Fruit fly (Drosophila melanogaster) whole organism, prepupa: ENCODE results near the gene Task6.

Experiments used
- Blimp-1 ChIP-seq: fragments of 200-800 bp; sonication (Bioruptor generic); optimal IDR thresholded peaks from 3 replicates; lab custom pipeline; 2017; ENCODE audit warnings: missing biosample characterization, missing genetic modification characterization, mild to moderate bottlenecking, moderate library complexity, missing genetic modification reagents
- CG10631 ChIP-seq: fragments of 200-800 bp; sonication (Bioruptor generic); optimal IDR thresholded peaks from 2 replicates; lab custom pipeline; 2016; ENCODE audit warnings: missing biosample characterization, missing genetic modification characterization
- CG10669 ChIP-seq: fragments of 200-800 bp; sonication (Bioruptor generic); optimal IDR thresholded peaks from 3 replicates; lab custom pipeline; 2018; ENCODE audit warnings: missing biosample characterization, mild to moderate bottlenecking, missing genetic modification characterization, moderate library complexity
- CG11294 ChIP-seq: fragments of 200-800 bp; sonication (Bioruptor generic); IDR thresholded peaks from 2 replicates; pipeline ENCODE4 v1.3.6; 2022; ENCODE audit warnings: missing biosample characterization, missing genetic modification characterization
- CG11902 ChIP-seq: fragments of 200-800 bp; sonication (Bioruptor generic); optimal IDR thresholded peaks from 3 replicates; lab custom pipeline; 2016; ENCODE audit warnings: missing biosample characterization, missing genetic modification characterization
- CG1621 ChIP-seq: fragments of 200-800 bp; sonication (Bioruptor generic); optimal IDR thresholded peaks from 3 replicates; lab custom pipeline; 2018; ENCODE audit warnings: missing biosample characterization, mild to moderate bottlenecking, missing genetic modification characterization
- CG16779 ChIP-seq: fragments of 200-800 bp; sonication (Bioruptor generic); optimal IDR thresholded peaks from 3 replicates; lab custom pipeline; 2017; ENCODE audit warnings: missing biosample characterization, mild to moderate bottlenecking, missing genetic modification characterization
- CG3032 ChIP-seq: fragments of 200-800 bp; optimal IDR thresholded peaks from 2 replicates; lab custom pipeline; 2019; ENCODE audit warnings: missing biosample characterization, mild to moderate bottlenecking, missing genetic modification characterization, moderate library complexity
- CG31627 ChIP-seq: fragments of 200-800 bp; sonication (Bioruptor generic); optimal IDR thresholded peaks from 3 replicates; lab custom pipeline; 2016; ENCODE audit warnings: missing biosample characterization, missing genetic modification characterization
- CG32006 ChIP-seq: fragments of 200-800 bp; sonication (Bioruptor generic); optimal IDR thresholded peaks from 3 replicates; lab custom pipeline; 2017; ENCODE audit warnings: missing biosample characterization, mild to moderate bottlenecking, missing genetic modification characterization
- CG34406 ChIP-seq: fragments of 200-800 bp; sonication (Bioruptor generic); optimal IDR thresholded peaks from 3 replicates; lab custom pipeline; 2016; ENCODE audit warnings: missing biosample characterization, missing genetic modification characterization
- CG3919 ChIP-seq: fragments of 200-800 bp; sonication (Bioruptor generic); optimal IDR thresholded peaks from 3 replicates; lab custom pipeline; 2016; ENCODE audit warnings: missing biosample characterization, missing genetic modification characterization
- CG4318 ChIP-seq: fragments of 200-800 bp; sonication (Bioruptor generic); optimal IDR thresholded peaks from 3 replicates; lab custom pipeline; 2017; ENCODE audit warnings: missing biosample characterization, mild to moderate bottlenecking, missing genetic modification characterization
- CG6163 ChIP-seq: fragments of 200-800 bp; sonication (Bioruptor generic); IDR thresholded peaks from 3 replicates; pipeline ENCODE4 v1.3.6; 2022; ENCODE audit warnings: missing biosample characterization, missing genetic modification characterization
- CG6792 ChIP-seq: fragments of 200-800 bp; sonication (Bioruptor generic); optimal IDR thresholded peaks from 3 replicates; lab custom pipeline; 2016; ENCODE audit warnings: missing biosample characterization, missing genetic modification characterization
- CG6808 ChIP-seq: fragments of 200-800 bp; sonication (Bioruptor generic); optimal IDR thresholded peaks from 3 replicates; lab custom pipeline; 2017; ENCODE audit warnings: missing biosample characterization, missing genetic modification characterization, mild to moderate bottlenecking, moderate library complexity, missing genetic modification reagents
- CG7368 ChIP-seq: fragments of 200-800 bp; sonication (Bioruptor generic); optimal IDR thresholded peaks from 3 replicates; lab custom pipeline; 2016; ENCODE audit warnings: missing biosample characterization, missing genetic modification characterization
- CG8119 ChIP-seq: fragments of 200-800 bp; sonication (Bioruptor generic); IDR thresholded peaks from 3 replicates; pipeline ENCODE4 v1.3.6; 2022; ENCODE audit warnings: missing biosample characterization, missing genetic modification characterization
- CG8319 ChIP-seq: fragments of 200-800 bp; sonication (Bioruptor generic); optimal IDR thresholded peaks from 3 replicates; lab custom pipeline; 2016; ENCODE audit warnings: missing biosample characterization, missing genetic modification characterization
- CG8632 ChIP-seq: fragments of 200-800 bp; sonication (Bioruptor generic); optimal IDR thresholded peaks from 3 replicates; lab custom pipeline; 2016; ENCODE audit warnings: missing biosample characterization, missing genetic modification characterization
- Eip75B ChIP-seq: fragments of 200-800 bp; sonication (Bioruptor generic); optimal IDR thresholded peaks from 3 replicates; lab custom pipeline; 2016; ENCODE audit warnings: missing biosample characterization, missing genetic modification characterization
- Eip78C ChIP-seq: fragments of 200-800 bp; sonication (Bioruptor generic); peaks from one replicate; lab custom pipeline; 2016; ENCODE audit warnings: missing biosample characterization, missing genetic modification characterization
- Eip93F ChIP-seq: fragments of 200-800 bp; sonication (Bioruptor generic); optimal IDR thresholded peaks from 2 replicates; lab custom pipeline; 2016; ENCODE audit warnings: missing biosample characterization, mild to moderate bottlenecking, missing genetic modification characterization
- Ets21C ChIP-seq: fragments of 200-800 bp; sonication (Bioruptor generic); optimal IDR thresholded peaks from 3 replicates; lab custom pipeline; 2016; ENCODE audit warnings: missing biosample characterization, missing genetic modification characterization
- Ets96B ChIP-seq: fragments of 200-800 bp; optimal IDR thresholded peaks from 2 replicates; lab custom pipeline; 2019; ENCODE audit warnings: missing biosample characterization, mild to moderate bottlenecking, missing genetic modification characterization, moderate library complexity
- Gug ChIP-seq: fragments of 200-800 bp; sonication (Bioruptor generic); IDR thresholded peaks from 2 replicates; pipeline ENCODE4 v1.3.6; 2022; ENCODE audit warnings: missing biosample characterization, missing genetic modification characterization
- Hr38 ChIP-seq: sonication (Bioruptor generic); optimal IDR thresholded peaks from 2 replicates; lab custom pipeline; 2016; ENCODE audit warnings: missing biosample characterization, missing genetic modification characterization
- Hr39 ChIP-seq: fragments of 200-800 bp; sonication (Bioruptor generic); optimal IDR thresholded peaks from 2 replicates; lab custom pipeline; 2016; ENCODE audit warnings: missing biosample characterization, missing genetic modification characterization
- Hr4 ChIP-seq: fragments of 200-800 bp; sonication (Bioruptor generic); optimal IDR thresholded peaks from 3 replicates; lab custom pipeline; 2016; ENCODE audit warnings: missing biosample characterization, missing genetic modification characterization
- Lpt ChIP-seq: fragments of 200-800 bp; sonication (Bioruptor generic); optimal IDR thresholded peaks from 3 replicates; lab custom pipeline; 2016; ENCODE audit warnings: missing biosample characterization, missing genetic modification characterization
- Met ChIP-seq: fragments of 200-800 bp; sonication (Bioruptor generic); optimal IDR thresholded peaks from 3 replicates; lab custom pipeline; 2016; ENCODE audit warnings: missing biosample characterization, missing genetic modification characterization
- OdsH ChIP-seq: fragments of 200-800 bp; sonication (Bioruptor generic); optimal IDR thresholded peaks from 3 replicates; lab custom pipeline; 2016; ENCODE audit warnings: missing biosample characterization, missing genetic modification characterization
- Smox ChIP-seq: fragments of 200-800 bp; sonication (Bioruptor generic); optimal IDR thresholded peaks from 3 replicates; lab custom pipeline; 2016; ENCODE audit warnings: missing biosample characterization, missing genetic modification characterization
- Sox102F ChIP-seq: fragments of 200-800 bp; sonication (Bioruptor generic); optimal IDR thresholded peaks from 2 replicates; lab custom pipeline; 2016; ENCODE audit warnings: missing biosample characterization, mild to moderate bottlenecking, missing genetic modification characterization
- Sox14 ChIP-seq: fragments of 200-800 bp; sonication (Bioruptor generic); optimal IDR thresholded peaks from 3 replicates; lab custom pipeline; 2016; ENCODE audit warnings: missing biosample characterization, missing genetic modification characterization
- Sox15 ChIP-seq: fragments of 200-800 bp; sonication (Bioruptor generic); optimal IDR thresholded peaks from 3 replicates; lab custom pipeline; 2016; ENCODE audit warnings: missing biosample characterization, missing genetic modification characterization
- achi ChIP-seq: fragments of 200-800 bp; sonication (Bioruptor generic); optimal IDR thresholded peaks from 3 replicates; lab custom pipeline; 2016; ENCODE audit warnings: missing biosample characterization, missing genetic modification characterization
- acj6 ChIP-seq: fragments of 200-800 bp; sonication (Bioruptor generic); optimal IDR thresholded peaks from 3 replicates; lab custom pipeline; 2016; ENCODE audit warnings: missing biosample characterization, missing genetic modification characterization
- cyc ChIP-seq: fragments of 200-800 bp; sonication (Bioruptor generic); optimal IDR thresholded peaks from 3 replicates; lab custom pipeline; 2016; ENCODE audit warnings: missing biosample characterization, missing genetic modification characterization
- dsx ChIP-seq: fragments of 200-800 bp; optimal IDR thresholded peaks from 3 replicates; lab custom pipeline; 2019; ENCODE audit warnings: missing biosample characterization, mild to moderate bottlenecking, missing genetic modification characterization, moderate library complexity; ENCODE audit not compliant: poor library complexity, severe bottlenecking
- eg ChIP-seq: fragments of 200-800 bp; sonication (Bioruptor generic); IDR thresholded peaks from 3 replicates; pipeline ENCODE4 v1.3.6; 2022; ENCODE audit warnings: missing biosample characterization, missing genetic modification characterization
- esn ChIP-seq: fragments of 200-800 bp; sonication (Bioruptor generic); optimal IDR thresholded peaks from 2 replicates; lab custom pipeline; 2016; ENCODE audit warnings: missing biosample characterization, mild to moderate bottlenecking, missing genetic modification characterization, moderate library complexity
- fd59A ChIP-seq: fragments of 200-800 bp; sonication (Bioruptor generic); optimal IDR thresholded peaks from 2 replicates; lab custom pipeline; 2017; ENCODE audit warnings: missing biosample characterization, mild to moderate bottlenecking, missing genetic modification characterization, missing genetic modification reagents
- fkh ChIP-seq: fragments of 200-800 bp; sonication (Bioruptor generic); optimal IDR thresholded peaks from 3 replicates; lab custom pipeline; 2017; ENCODE audit warnings: missing biosample characterization, mild to moderate bottlenecking, missing genetic modification characterization, moderate library complexity
- lz ChIP-seq: fragments of 200-800 bp; sonication (Bioruptor generic); optimal IDR thresholded peaks from 3 replicates; lab custom pipeline; 2016; ENCODE audit warnings: missing biosample characterization, missing genetic modification characterization
- net ChIP-seq: fragments of 200-800 bp; sonication (Bioruptor generic); optimal IDR thresholded peaks from 3 replicates; lab custom pipeline; 2016; ENCODE audit warnings: missing biosample characterization, missing genetic modification characterization
- pdm3 ChIP-seq: fragments of 200-800 bp; sonication (Bioruptor generic); optimal IDR thresholded peaks from 3 replicates; lab custom pipeline; 2016; ENCODE audit warnings: missing biosample characterization, missing genetic modification characterization
- salr ChIP-seq, 2 experiments: fragments of 200-800 bp; sonication (Bioruptor generic); optimal IDR thresholded peaks; 3 replicates each; lab custom pipeline; 2016 to 2018; ENCODE audit warnings: missing biosample characterization in 2 of 2, missing genetic modification characterization in 2 of 2, mild to moderate bottlenecking in 1 of 2
- spab ChIP-seq: fragments of 200-800 bp; sonication (Bioruptor generic); optimal IDR thresholded peaks from 2 replicates; lab custom pipeline; 2017; ENCODE audit warnings: missing biosample characterization, mild to moderate bottlenecking, missing genetic modification characterization, missing genetic modification reagents
- ss ChIP-seq, 2 experiments: fragments of 200-800 bp; sonication (Bioruptor generic); optimal IDR thresholded peaks; 2 replicates in 1 of 2; 3 replicates in 1 of 2; lab custom pipeline; 2017 to 2018; ENCODE audit warnings: mild to moderate bottlenecking in 2 of 2, missing biosample characterization in 2 of 2, missing genetic modification characterization in 2 of 2, moderate library complexity in 1 of 2
- topi ChIP-seq: fragments of 200-800 bp; sonication (Bioruptor generic); optimal IDR thresholded peaks from 3 replicates; lab custom pipeline; 2016; ENCODE audit warnings: missing biosample characterization, missing genetic modification characterization
- vri ChIP-seq: fragments of 200-800 bp; sonication (Bioruptor generic); optimal IDR thresholded peaks from 3 replicates; lab custom pipeline; 2016; ENCODE audit warnings: missing biosample characterization, mild to moderate bottlenecking, missing genetic modification characterization

Gene Task6

dm6 chr3R:13713984-13714532 lies 39.7 kb upstream of the Task6 start:
- TF ChIP-seq fkh (peak; percentile 56), Gug (GFP tag; lab: Robert Waterston, UW) (peak; percentile 52), CG34406 (GFP tag; lab: Kevin White, UChicago) (no peak), Hr39 (peak; percentile 18), CG31627 (GFP tag; lab: Kevin White, UChicago) (no peak), CG6808 (peak; percentile 6), CG8119 (no peak), CG7368 (GFP tag; lab: Kevin White, UChicago) (peak; percentile 41), acj6 (GFP tag; lab: Kevin White, UChicago) (no peak), Lpt (GFP tag; lab: Kevin White, UChicago) (no peak), Smox (GFP tag; lab: Kevin White, UChicago) (no peak), Hr4 (GFP tag; lab: Kevin White, UChicago) (no peak), net (GFP tag; lab: Kevin White, UChicago) (no peak), Eip75B (GFP tag; lab: Kevin White, UChicago) (no peak), Ets96B (tag; lab: Kevin White, UChicago) (no peak), fd59A (GFP tag; lab: Kevin White, UChicago) (peak; percentile 19), esn (peak; percentile 21), CG16779 (no peak), CG32006 (no peak), CG4318 (GFP tag; lab: Kevin White, UChicago) (no peak), eg (GFP tag; lab: Robert Waterston, UW) (peak; percentile 49; the same call in 1 of the 3 replicates), CG10669 (GFP tag; lab: Kevin White, UChicago) (peak; percentile 36), topi (GFP tag; lab: Kevin White, UChicago) (no peak), lz (GFP tag; lab: Kevin White, UChicago) (peak; percentile 6), achi (GFP tag; lab: Kevin White, UChicago) (no peak), Sox14 (GFP tag; lab: Kevin White, UChicago) (no peak), salr (GFP tag; optimal IDR thresholded peaks at IDR 0.05; lab: Kevin White, UChicago) (peak in 1 of 2 experiments; percentile 53), CG3032 (peak; percentile 1), Sox102F (GFP tag; lab: Kevin White, UChicago) (no peak), CG8632 (GFP tag; lab: Kevin White, UChicago) (no peak), CG3919 (peak; percentile 43), Eip93F (GFP tag; lab: Kevin White, UChicago) (no peak), CG10631 (GFP tag; lab: Kevin White, UChicago) (peak; percentile 8), spab (GFP tag; lab: Kevin White, UChicago) (no peak), Sox15 (GFP tag; lab: Kevin White, UChicago) (no peak), CG11902 (GFP tag; lab: Kevin White, UChicago) (no peak), Eip78C (GFP tag; lab: Kevin White, UChicago) (peak; percentile 70), ss (GFP tag; optimal IDR thresholded peaks at IDR 0.05; lab: Kevin White, UChicago) (no peak), Ets21C (no peak), Met (peak; percentile 6), CG6163 (peak; percentile 56; the same call in 2 of the 3 replicates), CG8319 (no peak), pdm3 (GFP tag; lab: Kevin White, UChicago) (no peak), cyc (GFP tag; lab: Kevin White, UChicago) (peak; percentile 9), Blimp-1 (GFP tag; lab: Kevin White, UChicago) (no peak), vri (GFP tag; lab: Kevin White, UChicago) (no peak), CG1621 (tag; lab: Kevin White, UChicago) (peak; percentile 23), CG11294 (no peak), CG6792 (GFP tag; lab: Kevin White, UChicago) (peak; percentile 15), Hr38 (no peak), OdsH (GFP tag; lab: Kevin White, UChicago) (no peak), dsx (GFP tag; lab: Kevin White, UChicago) (peak; percentile 32)
